Worm (Caenorhabditis elegans) whole organism, early embryonic: Measurements from ENCODE around the gene alh-11.

Experiments used
- B0310.2 ChIP-seq: sonication (generic microtip); optimal IDR thresholded peaks from 2 replicates; lab custom pipeline; 2016; ENCODE audit warnings: mild to moderate bottlenecking, missing genetic modification characterization, missing compliant biosample characterization
- ama-1 ChIP-seq: fragments of 150-350 bp; optimal IDR thresholded peaks from 2 replicates; lab custom pipeline; 2014
- ceh-36 ChIP-seq: sonication (generic microtip); optimal IDR thresholded peaks from 2 replicates; lab custom pipeline; 2016; ENCODE audit warnings: missing genetic modification characterization, inconsistent platforms, missing compliant biosample characterization
- ets-7 ChIP-seq: sonication (generic microtip); optimal IDR thresholded peaks from 2 replicates; lab custom pipeline; 2016; ENCODE audit warnings: missing genotype, missing genetic modification characterization, missing compliant biosample characterization
- flt-1 ChIP-seq: fragments of 200-800 bp; sonication (Bioruptor generic); IDR thresholded peaks from 2 replicates; pipeline ENCODE4 v1.3.6; 2022; ENCODE audit warnings: missing genetic modification characterization, missing compliant biosample characterization
- hmbx-1 ChIP-seq: sonication (generic microtip); optimal IDR thresholded peaks from 2 replicates; lab custom pipeline; 2016; ENCODE audit warnings: mild to moderate bottlenecking, missing genetic modification characterization, missing compliant biosample characterization
- hmg-4 ChIP-seq: fragments of 200-800 bp; sonication (Bioruptor generic); optimal IDR thresholded peaks from 2 replicates; lab custom pipeline; 2018; ENCODE audit warnings: mild to moderate bottlenecking, missing genetic modification characterization, missing compliant biosample characterization
- hnd-1 ChIP-seq: sonication (generic microtip); optimal IDR thresholded peaks from 2 replicates; lab custom pipeline; 2016; ENCODE audit warnings: missing genetic modification characterization, missing compliant biosample characterization
- scrt-1 ChIP-seq: fragments of 200-800 bp; sonication (Bioruptor generic); IDR thresholded peaks from 2 replicates; pipeline ENCODE4 v1.3.6; 2022; ENCODE audit warnings: missing genetic modification characterization, missing compliant biosample characterization
- tbx-11 ChIP-seq: fragments of 200-800 bp; sonication (Bioruptor generic); IDR thresholded peaks from 2 replicates; pipeline ENCODE4 v1.3.6; 2022; ENCODE audit warnings: missing genetic modification characterization, missing compliant biosample characterization
- tbx-37 ChIP-seq: fragments of 200-800 bp; sonication (Bioruptor generic); conservative IDR thresholded peaks from 2 replicates; pipeline ENCODE4 v1.3.6; 2022; ENCODE audit warnings: missing genetic modification reagents, missing genetic modification characterization, missing compliant biosample characterization

DNA sequence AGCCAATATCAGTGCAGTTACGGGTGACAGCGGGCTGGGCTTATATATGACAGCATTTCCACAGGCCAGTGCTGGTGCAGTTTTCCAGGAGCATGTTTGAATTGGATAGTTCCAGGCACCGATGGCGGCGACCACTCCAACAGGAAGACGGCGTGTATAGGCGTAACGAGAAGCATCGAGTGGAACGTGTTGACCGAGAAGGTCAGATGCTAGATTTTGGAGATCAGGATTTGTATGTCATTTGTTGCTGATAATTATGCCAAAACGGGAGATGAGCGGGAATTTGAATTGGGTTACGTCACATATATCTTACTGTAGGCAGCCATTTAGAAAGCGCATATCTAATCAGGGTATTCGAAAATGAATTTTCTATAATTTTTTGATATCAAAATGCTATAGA, 3.2 kb downstream of the alh-11 start:
- TF ChIP-seq ama-1 (no peak), tbx-37 (GFP tag; lab: Robert Waterston, UW) (no peak), tbx-11 (GFP tag; lab: Robert Waterston, UW) (no peak), B0310.2 (tag; lab: Kevin White, UChicago) (no peak), hmg-4 (no peak), scrt-1 (GFP tag; lab: Robert Waterston, UW) (no peak), hmbx-1 (tag; lab: Kevin White, UChicago) (no peak), ets-7 (tag; lab: Kevin White, UChicago) (no peak), hnd-1 (tag; lab: Kevin White, UChicago) (no peak), flt-1 (GFP tag; lab: Robert Waterston, UW) (no peak), ceh-36 (tag; lab: Kevin White, UChicago) (no peak)
